Fruit fly (Drosophila melanogaster) whole organism, embryonic: ENCODE measurements around the gene Syx18.

ENCODE experiments used
- BtbVII ChIP-seq: fragments of 200-800 bp; sonication (Bioruptor generic); optimal IDR thresholded peaks from 3 replicates; lab custom pipeline; 2017; ENCODE audit warnings: missing biosample characterization, mild to moderate bottlenecking, missing genetic modification characterization
- CG12769 ChIP-seq: fragments of 200-800 bp; sonication (Bioruptor generic); optimal IDR thresholded peaks from 2 replicates; lab custom pipeline; 2019; ENCODE audit warnings: missing biosample characterization, mild to moderate bottlenecking, missing genetic modification characterization, moderate library complexity
- CG15601 ChIP-seq: fragments of 200-800 bp; sonication (Bioruptor generic); optimal IDR thresholded peaks from 3 replicates; lab custom pipeline; 2019; ENCODE audit warnings: missing biosample characterization, mild to moderate bottlenecking, missing genetic modification characterization, moderate library complexity
- CG17829 ChIP-seq: fragments of 200-800 bp; optimal IDR thresholded peaks from 2 replicates; lab custom pipeline; 2019; ENCODE audit warnings: missing biosample characterization, mild to moderate bottlenecking, missing genetic modification characterization, moderate library complexity
- CG18476 ChIP-seq: fragments of 200-800 bp; sonication (Bioruptor generic); optimal IDR thresholded peaks from 2 replicates; lab custom pipeline; 2016; ENCODE audit warnings: missing biosample characterization, mild to moderate bottlenecking, missing genetic modification characterization
- CG31388 ChIP-seq: fragments of 200-800 bp; sonication (Bioruptor generic); optimal IDR thresholded peaks from 2 replicates; lab custom pipeline; 2016; ENCODE audit warnings: missing biosample characterization, missing genetic modification characterization
- CG32772 ChIP-seq: fragments of 200-800 bp; sonication (Bioruptor generic); IDR thresholded peaks from 2 replicates; pipeline ENCODE4 v1.3.6; 2022; ENCODE audit warnings: missing biosample characterization, missing genetic modification characterization
- CG3281 ChIP-seq: fragments of 200-800 bp; sonication (Bioruptor generic); optimal IDR thresholded peaks from 3 replicates; lab custom pipeline; 2017; ENCODE audit warnings: missing biosample characterization, mild to moderate bottlenecking, missing genetic modification characterization
- CG34376 ChIP-seq: fragments of 200-800 bp; sonication (Bioruptor generic); optimal IDR thresholded peaks from 2 replicates; lab custom pipeline; 2018; ENCODE audit warnings: missing biosample characterization, mild to moderate bottlenecking, missing genetic modification characterization
- CG6254 ChIP-seq: fragments of 200-800 bp; sonication (Bioruptor generic); optimal IDR thresholded peaks from 3 replicates; lab custom pipeline; 2017; ENCODE audit warnings: mild to moderate bottlenecking, missing biosample characterization, missing genetic modification reagents, missing genetic modification characterization
- CG6765 ChIP-seq: fragments of 200-800 bp; sonication (Bioruptor generic); optimal IDR thresholded peaks from 3 replicates; lab custom pipeline; 2017; ENCODE audit warnings: missing biosample characterization, mild to moderate bottlenecking, missing genetic modification characterization
- CG7987 ChIP-seq: fragments of 200-800 bp; sonication (Bioruptor generic); optimal IDR thresholded peaks from 2 replicates; lab custom pipeline; 2018; ENCODE audit warnings: missing biosample characterization, mild to moderate bottlenecking, missing genetic modification characterization, moderate library complexity
- CG8924 ChIP-seq: fragments of 200-800 bp; optimal IDR thresholded peaks from 3 replicates; lab custom pipeline; 2019; ENCODE audit warnings: missing biosample characterization, mild to moderate bottlenecking, missing genetic modification characterization, moderate library complexity
- CG9215 ChIP-seq: fragments of 200-800 bp; sonication (Bioruptor generic); IDR thresholded peaks from 2 replicates; pipeline ENCODE4 v1.3.6; 2022; ENCODE audit warnings: missing biosample characterization, missing genetic modification characterization
- D ChIP-seq, 2 experiments: fragments of 200-800 bp in 1 of 2; fragments of >200 bp in 1 of 2; sonication (Bioruptor generic) in 1 of 2; optimal IDR thresholded peaks; 2 replicates in 1 of 2; 3 replicates in 1 of 2; lab custom pipeline; 2017; ENCODE audit warnings: mild to moderate bottlenecking in 1 of 2, missing biosample characterization in 1 of 2, missing genetic modification characterization in 1 of 2, missing genetic modification reagents in 1 of 2
- Deaf1 ChIP-seq: fragments of 200-800 bp; optimal IDR thresholded peaks from 3 replicates; lab custom pipeline; 2019; ENCODE audit warnings: missing biosample characterization, mild to moderate bottlenecking, missing genetic modification characterization, moderate library complexity
- MESR4 ChIP-seq: fragments of 200-800 bp; sonication (Bioruptor generic); optimal IDR thresholded peaks from 2 replicates; lab custom pipeline; 2018; ENCODE audit warnings: missing biosample characterization, mild to moderate bottlenecking, missing genetic modification characterization, moderate library complexity
- Med ChIP-seq: fragments of 200-800 bp; sonication (Bioruptor generic); peaks from one replicate; lab custom pipeline; 2016; ENCODE audit warnings: missing biosample characterization, missing genetic modification characterization, mild to moderate bottlenecking, inconsistent platforms, moderate library complexity
- Meics ChIP-seq: fragments of 200-800 bp; sonication (Bioruptor generic); optimal IDR thresholded peaks from 2 replicates; lab custom pipeline; 2017; ENCODE audit warnings: missing biosample characterization, mild to moderate bottlenecking, missing genetic modification characterization
- Myb ChIP-seq: fragments of 200-800 bp; sonication (Bioruptor generic); optimal IDR thresholded peaks from 2 replicates; lab custom pipeline; 2016; ENCODE audit warnings: missing biosample characterization, missing genetic modification characterization
- PHDP ChIP-seq: fragments of 200-800 bp; sonication (Bioruptor generic); optimal IDR thresholded peaks from 3 replicates; lab custom pipeline; 2018; ENCODE audit warnings: missing biosample characterization, mild to moderate bottlenecking, missing genetic modification characterization, moderate library complexity
- Vsx1 ChIP-seq: fragments of 200-800 bp; sonication (Bioruptor generic); optimal IDR thresholded peaks from 2 replicates; lab custom pipeline; 2017; ENCODE audit warnings: missing biosample characterization, mild to moderate bottlenecking, missing genetic modification characterization, missing genetic modification reagents
- cg ChIP-seq: fragments of 200-800 bp; sonication (Bioruptor generic); optimal IDR thresholded peaks from 3 replicates; lab custom pipeline; 2019; ENCODE audit warnings: missing biosample characterization, mild to moderate bottlenecking, missing genetic modification characterization, moderate library complexity
- chif ChIP-seq, 2 experiments: fragments of 200-800 bp; sonication (Bioruptor generic); optimal IDR thresholded peaks; 3 replicates each; lab custom pipeline; 2016; ENCODE audit warnings: missing biosample characterization in 2 of 2, missing genetic modification characterization in 2 of 2
- chinmo ChIP-seq: fragments of 200-800 bp; sonication (Bioruptor generic); IDR thresholded peaks from 4 replicates; pipeline ENCODE4 v1.3.6; 2022; ENCODE audit warnings: missing biosample characterization, missing genetic modification characterization; ENCODE audit not compliant: partially characterized antibody
- gcm ChIP-seq: fragments of 200-800 bp; sonication (Bioruptor generic); optimal IDR thresholded peaks from 2 replicates; lab custom pipeline; 2019; ENCODE audit warnings: missing biosample characterization, mild to moderate bottlenecking, missing genetic modification characterization, moderate library complexity
- grau ChIP-seq: fragments of 200-800 bp; optimal IDR thresholded peaks from 3 replicates; lab custom pipeline; 2019; ENCODE audit warnings: missing biosample characterization, mild to moderate bottlenecking, missing genetic modification characterization, moderate library complexity
- jing ChIP-seq: fragments of 200-800 bp; sonication (Bioruptor generic); optimal IDR thresholded peaks from 2 replicates; lab custom pipeline; 2018; ENCODE audit warnings: missing biosample characterization, mild to moderate bottlenecking, missing genetic modification characterization
- kay ChIP-seq: fragments of 200-800 bp; sonication (Bioruptor generic); optimal IDR thresholded peaks from 2 replicates; lab custom pipeline; 2016; ENCODE audit warnings: missing biosample characterization, missing genetic modification characterization
- kni ChIP-seq: fragments of 200-800 bp; sonication (Bioruptor generic); optimal IDR thresholded peaks from 3 replicates; lab custom pipeline; 2017; ENCODE audit warnings: mild to moderate bottlenecking, missing biosample characterization, missing genetic modification reagents, missing genetic modification characterization
- lab ChIP-seq: fragments of 200-800 bp; sonication (Bioruptor generic); optimal IDR thresholded peaks from 3 replicates; lab custom pipeline; 2017; ENCODE audit warnings: missing biosample characterization, missing genetic modification characterization, mild to moderate bottlenecking, moderate library complexity, missing genetic modification reagents
- nom ChIP-seq: fragments of 200-800 bp; sonication (Bioruptor generic); optimal IDR thresholded peaks from 2 replicates; lab custom pipeline; 2017; ENCODE audit warnings: missing biosample characterization, missing genetic modification characterization, mild to moderate bottlenecking, moderate library complexity, missing genetic modification reagents
- oc ChIP-seq: fragments of 200-800 bp; sonication (Bioruptor generic); optimal IDR thresholded peaks from 2 replicates; lab custom pipeline; 2018; ENCODE audit warnings: missing biosample characterization, mild to moderate bottlenecking, missing genetic modification characterization, moderate library complexity
- pita ChIP-seq: fragments of 200-800 bp; sonication (Bioruptor generic); optimal IDR thresholded peaks from 2 replicates; lab custom pipeline; 2017; ENCODE audit warnings: missing biosample characterization, mild to moderate bottlenecking, missing genetic modification characterization
- scrt ChIP-seq: fragments of 200-800 bp; sonication (Bioruptor generic); optimal IDR thresholded peaks from 2 replicates; lab custom pipeline; 2018; ENCODE audit warnings: missing biosample characterization, mild to moderate bottlenecking, missing genetic modification characterization, moderate library complexity
- sd ChIP-seq: fragments of 200-800 bp; sonication (Bioruptor generic); optimal IDR thresholded peaks from 3 replicates; lab custom pipeline; 2018; ENCODE audit warnings: missing biosample characterization, mild to moderate bottlenecking, missing genetic modification characterization, moderate library complexity
- sens ChIP-seq: fragments of 200-800 bp; sonication (Bioruptor generic); peaks from one replicate; lab custom pipeline; 2016; ENCODE audit warnings: missing biosample characterization, missing genetic modification characterization
- sqz ChIP-seq: fragments of 200-800 bp; sonication (Bioruptor generic); optimal IDR thresholded peaks from 3 replicates; lab custom pipeline; 2018; ENCODE audit warnings: missing biosample characterization, mild to moderate bottlenecking, missing genetic modification characterization
- sug ChIP-seq: fragments of 200-800 bp; optimal IDR thresholded peaks from 2 replicates; lab custom pipeline; 2019; ENCODE audit warnings: missing biosample characterization, mild to moderate bottlenecking, missing genetic modification characterization, moderate library complexity
- wek ChIP-seq: fragments of 200-800 bp; sonication (Bioruptor generic); optimal IDR thresholded peaks from 3 replicates; lab custom pipeline; 2018; ENCODE audit warnings: missing biosample characterization, mild to moderate bottlenecking, missing genetic modification characterization, moderate library complexity
- z ChIP-seq: fragments of 200-800 bp; sonication (Bioruptor generic); IDR thresholded peaks from 3 replicates; pipeline ENCODE4 v1.3.6; 2022; ENCODE audit warnings: missing biosample characterization, missing genetic modification characterization
- zen ChIP-seq: fragments of 200-800 bp; sonication (Bioruptor generic); optimal IDR thresholded peaks from 3 replicates; lab custom pipeline; 2018; ENCODE audit warnings: missing biosample characterization, mild to moderate bottlenecking, missing genetic modification characterization, moderate library complexity
- zf30C ChIP-seq: fragments of 200-800 bp; sonication (Bioruptor generic); optimal IDR thresholded peaks from 3 replicates; lab custom pipeline; 2018; ENCODE audit warnings: missing biosample characterization, mild to moderate bottlenecking, missing genetic modification characterization

The Syx18 gene

dm6 chr3R:24593733-24594132, 31.6 kb downstream of the Syx18 start (continued):
- no peak for TF ChIP-seq D (optimal IDR thresholded peaks at IDR 0.05; lab: Kevin White, UChicago)
- no peak for TF ChIP-seq D (GFP tag; optimal IDR thresholded peaks at IDR 0.05; lab: Kevin White, UChicago)
- no peak for TF ChIP-seq scrt (GFP tag; lab: Kevin White, UChicago)
- no peak for TF ChIP-seq CG9215 (GFP tag; lab: Robert Waterston, UW)
- TF ChIP-seq sqz (GFP tag; lab: Kevin White, UChicago): peak; percentile 48
- TF ChIP-seq CG31388 (GFP tag; lab: Kevin White, UChicago): no peak

- TF ChIP-seq Med (GFP tag; lab: Kevin White, UChicago) (peak; percentile 30), chinmo (GFP tag; lab: Robert Waterston, UW) (0 out of 4 replicates have a peak, but pooled peaks have one; percentile 9), kni (GFP tag; lab: Kevin White, UChicago) (peak; percentile 45), cg (GFP tag; lab: Kevin White, UChicago) (peak; percentile 64), z (peak; percentile 66; the same call in 1 of the 3 replicates), zf30C (GFP tag; lab: Kevin White, UChicago) (no peak), CG12769 (tag; lab: Kevin White, UChicago) (peak; percentile 36), jing (GFP tag; lab: Kevin White, UChicago) (no peak)
Observed at dm6 chr3R:24590276-24590675, 35.1 kb downstream of the Syx18 start.

- peak; percentile 29 for TF ChIP-seq CG6765
- peak; percentile 36 for TF ChIP-seq sug
- no peak for TF ChIP-seq CG32772 (GFP tag; lab: Robert Waterston, UW)
- peak; percentile 42 for TF ChIP-seq kni (GFP tag; lab: Kevin White, UChicago)
- TF ChIP-seq CG15601 (tag; lab: Kevin White, UChicago): peak; percentile 10
- peak; percentile 8 for TF ChIP-seq wek (GFP tag; lab: Kevin White, UChicago)
- TF ChIP-seq nom (GFP tag; lab: Kevin White, UChicago): peak; percentile 55
- peak; percentile 48 for TF ChIP-seq CG34376
- peak in 1 of 2 experiments; percentile 14 for TF ChIP-seq chif (GFP tag; optimal IDR thresholded peaks at IDR 0.05; lab: Kevin White, UChicago)
- peak; percentile 8 for TF ChIP-seq CG7987 (GFP tag; lab: Kevin White, UChicago)
- TF ChIP-seq gcm: peak; percentile 11
- TF ChIP-seq BtbVII (GFP tag; lab: Kevin White, UChicago): peak; percentile 49
- peak; percentile 24 for TF ChIP-seq oc
- TF ChIP-seq Med (GFP tag; lab: Kevin White, UChicago): peak; percentile 88
- TF ChIP-seq CG8924 (tag; lab: Kevin White, UChicago): peak; percentile 3
- no peak for TF ChIP-seq CG18476 (GFP tag; lab: Kevin White, UChicago)
- TF ChIP-seq sd (tag; lab: Kevin White, UChicago): peak; percentile 73
- TF ChIP-seq PHDP (tag; lab: Kevin White, UChicago): peak; percentile 34
- TF ChIP-seq MESR4 (GFP tag; lab: Kevin White, UChicago): no peak
- peak; percentile 3 for TF ChIP-seq CG17829
- TF ChIP-seq Myb: peak; percentile 6
- TF ChIP-seq kay (GFP tag; lab: Kevin White, UChicago): no peak
- peak; percentile 26 for TF ChIP-seq Meics (GFP tag; lab: Kevin White, UChicago)
- TF ChIP-seq Deaf1 (tag; lab: Kevin White, UChicago): peak; percentile 20
- peak; percentile 28 for TF ChIP-seq grau (tag; lab: Kevin White, UChicago)
- TF ChIP-seq pita (GFP tag; lab: Kevin White, UChicago): peak; percentile 44
- TF ChIP-seq cg (GFP tag; lab: Kevin White, UChicago): peak; percentile 73
- no peak for TF ChIP-seq zen (tag; lab: Kevin White, UChicago)
- TF ChIP-seq CG3281 (GFP tag; lab: Kevin White, UChicago): peak; percentile 18
- no peak for TF ChIP-seq CG6254 (GFP tag; lab: Kevin White, UChicago)
- peak; percentile 34 for TF ChIP-seq Vsx1 (GFP tag; lab: Kevin White, UChicago)
- TF ChIP-seq sens (GFP tag; lab: Kevin White, UChicago): peak; percentile 77
- peak; percentile 6 for TF ChIP-seq lab (GFP tag; lab: Kevin White, UChicago)
Observed at dm6 chr3R:24588829-24589638, 36.3 kb downstream of the Syx18 start.
